Worm (Caenorhabditis elegans) whole organism, L2 larva: ENCODE measurements around the gene M106.8.

Source experiments
- C34F6.9 ChIP-seq: fragments of 150-350 bp; optimal IDR thresholded peaks from 2 replicates; lab custom pipeline; 2014; ENCODE audit warnings: missing biosample characterization, missing genetic modification characterization
- F13H6.1 ChIP-seq: sonication (generic microtip); optimal IDR thresholded peaks from 2 replicates; lab custom pipeline; 2016; ENCODE audit warnings: missing genetic modification characterization, missing compliant biosample characterization
- R02D3.7 ChIP-seq: fragments of 150-350 bp; optimal IDR thresholded peaks from 2 replicates; lab custom pipeline; 2014; ENCODE audit warnings: missing biosample characterization, missing genetic modification characterization
- Y55F3AM.14 ChIP-seq: fragments of 200-800 bp; sonication (Bioruptor generic); optimal IDR thresholded peaks from 2 replicates; lab custom pipeline; 2018; ENCODE audit warnings: mild to moderate bottlenecking, missing genetic modification characterization, missing compliant biosample characterization
- ZK546.5 ChIP-seq: sonication (generic microtip); optimal IDR thresholded peaks from 2 replicates; lab custom pipeline; 2017; ENCODE audit warnings: missing biosample characterization, missing genetic modification characterization
- alr-1 ChIP-seq: fragments of 150-350 bp; optimal IDR thresholded peaks from 2 replicates; lab custom pipeline; 2014; ENCODE audit warnings: missing biosample characterization, missing genetic modification characterization
- aly-2 ChIP-seq: fragments of 150-350 bp; optimal IDR thresholded peaks from 2 replicates; lab custom pipeline; 2014; ENCODE audit warnings: missing biosample characterization, missing genetic modification characterization
- blmp-1 ChIP-seq: sonication (generic microtip); optimal IDR thresholded peaks from 2 replicates; lab custom pipeline; 2017; ENCODE audit warnings: missing genetic modification characterization, mild to moderate bottlenecking, missing compliant biosample characterization, antibody characterized with exemption, moderate library complexity; ENCODE audit not compliant: insufficient read depth
- ceh-16 ChIP-seq: fragments of 150-350 bp; optimal IDR thresholded peaks from 2 replicates; lab custom pipeline; 2014; ENCODE audit warnings: missing biosample characterization, missing genetic modification characterization
- ceh-82 ChIP-seq: fragments of 150-350 bp; optimal IDR thresholded peaks from 2 replicates; lab custom pipeline; 2014; ENCODE audit warnings: missing biosample characterization, missing genetic modification characterization
- crh-2 ChIP-seq: sonication (generic microtip); optimal IDR thresholded peaks from 2 replicates; lab custom pipeline; 2017; ENCODE audit warnings: missing biosample characterization, missing genetic modification characterization
- dmd-4 ChIP-seq: sonication (generic microtip); optimal IDR thresholded peaks from 2 replicates; lab custom pipeline; 2017; ENCODE audit warnings: missing biosample characterization, missing genetic modification characterization
- gmeb-1 ChIP-seq: fragments of 150-350 bp; optimal IDR thresholded peaks from 2 replicates; lab custom pipeline; 2014; ENCODE audit warnings: missing biosample characterization, missing genetic modification characterization
- lin-11 ChIP-seq: fragments of 150-350 bp; sonication (generic microtip); optimal IDR thresholded peaks from 2 replicates; lab custom pipeline; 2014; ENCODE audit warnings: missing biosample characterization, missing genetic modification characterization, inconsistent platforms, mixed read lengths
- lin-13 ChIP-seq: fragments of 150-350 bp; optimal IDR thresholded peaks from 2 replicates; lab custom pipeline; 2014; ENCODE audit warnings: missing biosample characterization, missing genetic modification reagents, missing genetic modification characterization
- lin-39 ChIP-seq: fragments of 150-350 bp; optimal IDR thresholded peaks from 2 replicates; lab custom pipeline; 2014; ENCODE audit warnings: missing biosample characterization, missing genetic modification reagents, missing genetic modification characterization
- lsy-2 ChIP-seq, 2 experiments: fragments of 150-350 bp in 1 of 2; sonication (generic microtip) in 1 of 2; optimal IDR thresholded peaks; 2 replicates each; lab custom pipeline; 2014 to 2017; ENCODE audit warnings: missing biosample characterization in 2 of 2, missing genetic modification characterization in 2 of 2
- mab-5 ChIP-seq: fragments of 150-350 bp; optimal IDR thresholded peaks from 2 replicates; lab custom pipeline; 2014; ENCODE audit warnings: missing biosample characterization, missing genetic modification characterization
- mdl-1 ChIP-seq, 2 experiments: fragments of 150-350 bp in 1 of 2; sonication (generic microtip) in 1 of 2; optimal IDR thresholded peaks; 2 replicates each; lab custom pipeline; 2017; ENCODE audit warnings: missing biosample characterization in 2 of 2, missing genetic modification characterization in 2 of 2
- nhr-10 ChIP-seq: sonication (generic microtip); optimal IDR thresholded peaks from 2 replicates; lab custom pipeline; 2017; ENCODE audit warnings: missing biosample characterization, missing genetic modification characterization
- nhr-11 ChIP-seq: fragments of 150-350 bp; optimal IDR thresholded peaks from 2 replicates; lab custom pipeline; 2014; ENCODE audit warnings: missing biosample characterization, missing genetic modification characterization
- nhr-129 ChIP-seq: fragments of 150-350 bp; optimal IDR thresholded peaks from 2 replicates; lab custom pipeline; 2014; ENCODE audit warnings: missing biosample characterization, missing genetic modification characterization
- nhr-23 ChIP-seq: fragments of 150-350 bp; optimal IDR thresholded peaks from 2 replicates; lab custom pipeline; 2014; ENCODE audit warnings: missing biosample characterization, missing genetic modification reagents, missing genetic modification characterization
- nhr-237 ChIP-seq: fragments of 150-350 bp; optimal IDR thresholded peaks from 2 replicates; lab custom pipeline; 2014; ENCODE audit warnings: missing biosample characterization, missing genetic modification characterization
- nhr-25 ChIP-seq: fragments of 150-350 bp; sonication (generic microtip); optimal IDR thresholded peaks from 3 replicates; lab custom pipeline; 2014; ENCODE audit warnings: missing biosample characterization, missing genetic modification characterization
- nhr-6 ChIP-seq: fragments of 150-350 bp; optimal IDR thresholded peaks from 2 replicates; lab custom pipeline; 2014; ENCODE audit warnings: missing biosample characterization, missing genetic modification characterization
- nhr-77 ChIP-seq: fragments of 150-350 bp; optimal IDR thresholded peaks from 2 replicates; lab custom pipeline; 2014; ENCODE audit warnings: missing biosample characterization, missing genetic modification characterization
- peb-1 ChIP-seq: fragments of 150-350 bp; optimal IDR thresholded peaks from 2 replicates; lab custom pipeline; 2014; ENCODE audit warnings: missing biosample characterization, missing genetic modification characterization
- sem-4 ChIP-seq: fragments of 150-350 bp; optimal IDR thresholded peaks from 2 replicates; lab custom pipeline; 2014; ENCODE audit warnings: missing biosample characterization, missing genetic modification reagents, missing genetic modification characterization
- skn-1 ChIP-seq: sonication (generic microtip); optimal IDR thresholded peaks from 2 replicates; lab custom pipeline; 2017; ENCODE audit warnings: missing biosample characterization, missing genetic modification characterization
- sma-3 ChIP-seq: sonication (generic microtip); optimal IDR thresholded peaks from 2 replicates; lab custom pipeline; 2016; ENCODE audit warnings: missing genetic modification reagents, missing genetic modification characterization, missing compliant biosample characterization
- sma-9 ChIP-seq, 2 experiments: fragments of 150-350 bp in 1 of 2; sonication (generic microtip) in 1 of 2; optimal IDR thresholded peaks; 2 replicates each; lab custom pipeline; 2014 to 2016; ENCODE audit warnings: missing genetic modification characterization in 2 of 2, mild to moderate bottlenecking in 1 of 2, missing biosample characterization in 1 of 2, missing compliant biosample characterization in 1 of 2, missing genetic modification reagents in 1 of 2, moderate library complexity in 1 of 2
- snpc-4 ChIP-seq: fragments of 150-350 bp; optimal IDR thresholded peaks from 2 replicates; lab custom pipeline; 2014; ENCODE audit warnings: missing biosample characterization, missing genetic modification characterization
- unc-39 ChIP-seq: fragments of 150-350 bp; optimal IDR thresholded peaks from 2 replicates; lab custom pipeline; 2014; ENCODE audit warnings: missing biosample characterization, missing genetic modification characterization
- unc-55 ChIP-seq: fragments of 150-350 bp; sonication (generic microtip); optimal IDR thresholded peaks from 3 replicates; lab custom pipeline; 2014; ENCODE audit warnings: missing biosample characterization, missing genetic modification reagents, missing genetic modification characterization
- unc-62 ChIP-seq: fragments of 150-350 bp; optimal IDR thresholded peaks from 2 replicates; lab custom pipeline; 2014; ENCODE audit warnings: missing biosample characterization, missing genetic modification reagents, missing genetic modification characterization
- zag-1 ChIP-seq: fragments of 150-350 bp; optimal IDR thresholded peaks from 2 replicates; lab custom pipeline; 2014; ENCODE audit warnings: missing biosample characterization, missing genetic modification characterization
- ztf-1 ChIP-seq: fragments of 200-800 bp; sonication (Bioruptor generic); conservative IDR thresholded peaks from 2 replicates; pipeline ENCODE4 v1.3.6; 2022; ENCODE audit warnings: missing genetic modification characterization, missing compliant biosample characterization
- ztf-11 ChIP-seq: sonication (generic microtip); optimal IDR thresholded peaks from 2 replicates; lab custom pipeline; 2017; ENCODE audit warnings: missing biosample characterization, missing genetic modification characterization
- ztf-4 ChIP-seq: fragments of 150-350 bp; optimal IDR thresholded peaks from 2 replicates; lab custom pipeline; 2014; ENCODE audit warnings: missing biosample characterization, missing genetic modification characterization

The M106.8 gene

DNA sequence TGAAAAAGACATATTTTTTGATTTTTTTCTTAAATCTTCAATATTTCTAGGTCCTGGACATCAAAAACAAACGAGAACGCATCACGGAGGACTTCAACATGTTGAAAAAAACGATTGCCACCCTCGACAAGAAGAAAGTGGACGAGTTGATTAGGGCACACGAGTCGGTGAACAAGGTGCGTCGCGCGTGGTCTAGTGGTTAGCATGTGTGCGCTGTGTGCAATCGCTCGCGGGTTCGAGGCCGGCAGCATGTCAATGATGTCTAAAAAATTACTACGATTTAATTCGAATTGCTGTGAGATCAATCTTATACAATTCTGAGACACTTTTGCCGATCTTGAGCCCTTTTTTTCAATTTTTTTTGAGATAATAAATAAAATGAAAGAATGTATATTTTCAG, 3.4 kb downstream of the M106.8 start (continued):
- peak; percentile 51 for TF ChIP-seq mab-5 (tag; lab: Kevin White, UChicago)
- TF ChIP-seq nhr-6 (tag; lab: Kevin White, UChicago) = peak; percentile 49
- TF ChIP-seq F13H6.1 (tag; lab: Kevin White, UChicago) = peak; percentile 80
- TF ChIP-seq ztf-4 (tag; lab: Kevin White, UChicago) = peak; percentile 39

DNA sequence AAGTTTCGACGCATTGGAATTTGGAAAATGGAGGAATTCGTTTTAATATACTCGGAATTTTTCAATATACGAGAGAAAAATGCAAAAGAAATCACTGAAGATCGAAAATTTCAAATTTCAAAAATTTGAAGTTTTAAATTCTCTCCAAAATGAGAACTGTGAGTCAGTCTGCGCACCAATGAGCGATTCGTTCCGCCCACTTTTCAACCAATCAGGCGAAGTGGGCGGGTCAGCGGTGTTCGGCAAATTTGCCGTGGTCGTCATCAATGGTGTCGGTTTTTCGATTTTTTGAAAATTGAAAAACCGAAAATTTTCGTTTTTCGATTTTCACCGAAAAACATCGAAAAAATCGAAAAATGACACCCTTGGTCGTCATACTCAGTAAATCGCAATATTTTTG, 4.9 kb downstream of the M106.8 start:
- TF ChIP-seq snpc-4 (tag; lab: Kevin White, UChicago) = no peak
- TF ChIP-seq nhr-129 (tag; lab: Kevin White, UChicago) = no peak
- no peak for TF ChIP-seq lin-39 (tag; lab: Kevin White, UChicago)
- TF ChIP-seq blmp-1 (tag; lab: Kevin White, UChicago) = no peak
- TF ChIP-seq sma-9 (GFP tag; optimal IDR thresholded peaks at IDR 0.05; lab: Kevin White, UChicago) = no peak
- no peak for TF ChIP-seq sma-9 (tag; optimal IDR thresholded peaks at IDR 0.05; lab: Kevin White, UChicago)
- TF ChIP-seq skn-1 (tag; lab: Kevin White, UChicago) = no peak
- TF ChIP-seq sma-3 (GFP tag; lab: Kevin White, UChicago) = no peak
- TF ChIP-seq nhr-11 = no peak
- no peak for TF ChIP-seq lsy-2 (tag; optimal IDR thresholded peaks at IDR 0.05; lab: Kevin White, UChicago)
- no peak for TF ChIP-seq R02D3.7 (tag; lab: Kevin White, UChicago)

DNA sequence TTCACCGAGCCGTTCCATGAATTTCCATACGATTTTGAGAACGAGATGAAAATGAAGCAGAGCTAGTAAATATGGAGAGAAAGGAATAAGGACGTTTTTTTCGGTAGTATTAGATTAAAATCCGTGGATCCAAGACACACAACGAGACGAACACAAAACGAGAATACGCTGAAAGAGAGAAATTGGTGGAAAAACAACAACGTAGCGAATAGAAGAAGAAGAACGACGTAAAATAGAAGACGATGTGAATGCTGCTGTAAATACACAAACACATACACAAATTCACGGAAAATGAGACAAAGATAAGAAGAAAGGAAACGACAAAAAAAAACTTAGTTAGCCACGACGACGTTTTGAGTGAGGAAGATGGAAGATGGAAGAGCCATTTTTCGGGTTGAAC, 8.7 kb downstream of the M106.8 start:
- TF ChIP-seq crh-2 (no peak), ztf-1 (no peak), zag-1 (no peak), blmp-1 (tag; lab: Kevin White, UChicago) (no peak), unc-62 (GFP tag; lab: Kevin White, UChicago) (no peak), ztf-11 (no peak), sem-4 (no peak), unc-55 (GFP tag; lab: Kevin White, UChicago) (no peak), alr-1 (tag; lab: Kevin White, UChicago) (no peak), lin-39 (tag; lab: Kevin White, UChicago) (no peak), peb-1 (tag; lab: Kevin White, UChicago) (no peak), skn-1 (tag; lab: Kevin White, UChicago) (no peak), C34F6.9 (no peak), Y55F3AM.14 (GFP tag; lab: Kevin White, UChicago) (no peak)

DNA sequence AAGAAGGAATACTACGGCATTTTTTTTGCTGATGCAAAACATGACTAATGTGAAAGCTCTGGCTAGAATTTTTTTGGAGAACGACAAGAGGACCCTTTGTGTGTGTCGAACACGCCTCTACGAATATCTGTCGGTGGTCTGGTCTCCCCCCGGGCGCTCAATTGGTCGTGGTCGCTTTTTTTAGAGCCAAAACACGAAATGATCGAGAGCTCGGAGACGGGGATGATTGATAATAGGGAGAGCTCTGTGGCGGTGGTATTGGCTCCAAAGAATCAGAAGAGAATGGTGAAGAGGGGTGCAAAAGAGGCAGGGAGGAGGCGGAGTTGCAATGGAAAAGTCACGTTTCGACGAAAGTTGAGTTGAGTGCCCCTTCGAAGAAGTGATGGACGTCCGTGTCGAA, 13.9 kb downstream of the M106.8 start:
- TF ChIP-seq zag-1 = no peak
- no peak for TF ChIP-seq sma-3 (GFP tag; lab: Kevin White, UChicago)
- TF ChIP-seq ztf-11 = no peak
- TF ChIP-seq ceh-82 (tag; lab: Kevin White, UChicago) = no peak
- no peak for TF ChIP-seq nhr-129 (tag; lab: Kevin White, UChicago)
- no peak for TF ChIP-seq sma-9 (GFP tag; optimal IDR thresholded peaks at IDR 0.05; lab: Kevin White, UChicago)
- no peak for TF ChIP-seq sma-9 (tag; optimal IDR thresholded peaks at IDR 0.05; lab: Kevin White, UChicago)
- TF ChIP-seq R02D3.7 (tag; lab: Kevin White, UChicago) = no peak
- no peak for TF ChIP-seq sem-4
- TF ChIP-seq nhr-10 (tag; lab: Kevin White, UChicago) = no peak
- TF ChIP-seq aly-2 = no peak
- TF ChIP-seq dmd-4 (tag; lab: Kevin White, UChicago) = no peak
- no peak for TF ChIP-seq ZK546.5 (tag; lab: Kevin White, UChicago)
- TF ChIP-seq mdl-1 (tag; optimal IDR thresholded peaks at IDR 0.05; lab: Kevin White, UChicago) = no peak
- no peak for TF ChIP-seq nhr-77 (tag; lab: Kevin White, UChicago)
- no peak for TF ChIP-seq unc-39 (tag; lab: Kevin White, UChicago)
- no peak for TF ChIP-seq Y55F3AM.14 (GFP tag; lab: Kevin White, UChicago)
- TF ChIP-seq ztf-1 = no peak

DNA sequence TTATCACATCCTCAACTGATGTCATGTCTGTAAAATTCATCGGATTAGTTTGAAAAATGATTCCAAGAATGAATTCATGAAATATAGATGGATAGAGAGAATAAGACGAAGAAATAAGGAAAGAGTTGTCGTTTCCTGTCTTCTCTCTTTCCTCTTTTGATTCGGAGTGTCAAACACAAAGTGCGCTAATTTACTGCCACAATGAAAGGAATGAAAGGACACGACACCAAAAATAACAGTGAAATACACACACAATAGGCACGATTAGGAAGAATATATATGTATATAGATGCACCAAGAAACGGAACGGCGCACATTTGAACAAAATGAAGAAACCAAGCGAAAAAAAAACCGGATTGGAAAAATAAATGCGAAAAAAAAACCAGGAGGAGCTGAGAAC, 14.3 kb downstream of the M106.8 start, which contains the start of gene VM106R.1:
Gene VM106R.1 (minus strand): TSS at position 101 of the 400 bp plus-strand sequence.
- TF ChIP-seq nhr-11 (no peak), nhr-25 (tag; lab: Kevin White, UChicago) (no peak), gmeb-1 (tag; lab: Kevin White, UChicago) (no peak), sma-3 (GFP tag; lab: Kevin White, UChicago) (no peak), ztf-4 (tag; lab: Kevin White, UChicago) (no peak), mab-5 (tag; lab: Kevin White, UChicago) (no peak), Y55F3AM.14 (GFP tag; lab: Kevin White, UChicago) (no peak), nhr-10 (tag; lab: Kevin White, UChicago) (no peak), nhr-23 (tag; lab: Kevin White, UChicago) (no peak), nhr-237 (no peak), lin-13 (no peak), lsy-2 (tag; optimal IDR thresholded peaks at IDR 0.05; lab: Kevin White, UChicago) (no peak), lin-11 (no peak), ceh-16 (tag; lab: Kevin White, UChicago) (no peak), alr-1 (tag; lab: Kevin White, UChicago) (no peak)
